Fruit fly (Drosophila melanogaster) whole organism, embryonic: Measurements from ENCODE around the gene Dis3l2.
A peak's percentile ranks its signal among the peaks of the same experiment; 100 is the strongest.

ENCODE experiments used
- CG10565 ChIP-seq: fragments of 200-800 bp; sonication (Bioruptor generic); optimal IDR thresholded peaks from 3 replicates; lab custom pipeline; 2016; ENCODE audit warnings: missing biosample characterization, mild to moderate bottlenecking, missing genetic modification characterization
- CG1233 ChIP-seq: fragments of 200-800 bp; sonication (Bioruptor generic); optimal IDR thresholded peaks from 4 replicates; lab custom pipeline; 2018; ENCODE audit warnings: missing biosample characterization, mild to moderate bottlenecking, missing genetic modification characterization
- CG15696 ChIP-seq: fragments of 200-800 bp; sonication (Bioruptor generic); optimal IDR thresholded peaks from 2 replicates; lab custom pipeline; 2019; ENCODE audit warnings: missing biosample characterization, mild to moderate bottlenecking, missing genetic modification characterization, moderate library complexity
- CG16813 ChIP-seq: fragments of 200-800 bp; sonication (Bioruptor generic); IDR thresholded peaks from 3 replicates; pipeline ENCODE4 v1.3.6; 2022; ENCODE audit warnings: missing biosample characterization, missing genetic modification characterization; ENCODE audit not compliant: partially characterized antibody
- CG16863 ChIP-seq: fragments of 200-800 bp; sonication (Bioruptor generic); optimal IDR thresholded peaks from 3 replicates; lab custom pipeline; 2016; ENCODE audit warnings: missing biosample characterization, missing genetic modification characterization
- CG17568 ChIP-seq: fragments of 200-800 bp; sonication (Bioruptor generic); optimal IDR thresholded peaks from 2 replicates; lab custom pipeline; 2018; ENCODE audit warnings: missing biosample characterization, mild to moderate bottlenecking, missing genetic modification characterization, moderate library complexity
- CG32772 ChIP-seq: fragments of 200-800 bp; sonication (Bioruptor generic); IDR thresholded peaks from 2 replicates; pipeline ENCODE4 v1.3.6; 2022; ENCODE audit warnings: missing biosample characterization, missing genetic modification characterization
- CG33213 ChIP-seq: fragments of 200-800 bp; sonication (Bioruptor generic); optimal IDR thresholded peaks from 3 replicates; lab custom pipeline; 2016; ENCODE audit warnings: missing biosample characterization, missing genetic modification characterization
- CG4617 ChIP-seq: fragments of 200-800 bp; sonication (Bioruptor generic); optimal IDR thresholded peaks from 3 replicates; lab custom pipeline; 2016; ENCODE audit warnings: missing biosample characterization, missing genetic modification characterization, borderline replicate concordance
- CG6765 ChIP-seq: fragments of 200-800 bp; sonication (Bioruptor generic); optimal IDR thresholded peaks from 3 replicates; lab custom pipeline; 2017; ENCODE audit warnings: missing biosample characterization, mild to moderate bottlenecking, missing genetic modification characterization
- CG7271 ChIP-seq: fragments of 200-800 bp; sonication (Bioruptor generic); optimal IDR thresholded peaks from 2 replicates; lab custom pipeline; 2018; ENCODE audit warnings: missing biosample characterization, mild to moderate bottlenecking, missing genetic modification characterization, moderate library complexity
- CG7372 ChIP-seq: fragments of 200-800 bp; sonication (Bioruptor generic); IDR thresholded peaks from 2 replicates; pipeline ENCODE4 v1.3.6; 2022; ENCODE audit warnings: missing biosample characterization, missing genetic modification characterization
- CG7556 ChIP-seq: fragments of 200-800 bp; sonication (Bioruptor generic); optimal IDR thresholded peaks from 2 replicates; lab custom pipeline; 2017; ENCODE audit warnings: missing biosample characterization, mild to moderate bottlenecking, missing genetic modification characterization
- CG9932 ChIP-seq: fragments of 200-800 bp; sonication (Bioruptor generic); IDR thresholded peaks from 2 replicates; pipeline ENCODE4 v1.3.6; 2022; ENCODE audit warnings: missing biosample characterization, missing genetic modification characterization
- D19B ChIP-seq: fragments of 200-800 bp; sonication (Bioruptor generic); optimal IDR thresholded peaks from 2 replicates; lab custom pipeline; 2017; ENCODE audit warnings: missing biosample characterization, mild to moderate bottlenecking, missing genetic modification characterization
- Dad ChIP-seq: fragments of 200-800 bp; sonication (Bioruptor generic); optimal IDR thresholded peaks from 3 replicates; lab custom pipeline; 2016; ENCODE audit warnings: missing biosample characterization, missing genetic modification characterization
- Doc3 ChIP-seq: fragments of 200-800 bp; sonication (Bioruptor generic); IDR thresholded peaks from 3 replicates; pipeline ENCODE4 v1.3.6; 2022; ENCODE audit warnings: missing biosample characterization, missing genetic modification characterization; ENCODE audit not compliant: partially characterized antibody
- Ets97D ChIP-seq: fragments of 200-800 bp; sonication (Bioruptor generic); optimal IDR thresholded peaks from 3 replicates; lab custom pipeline; 2016; ENCODE audit warnings: missing biosample characterization, missing genetic modification characterization
- Fer1 ChIP-seq: fragments of 200-800 bp; sonication (Bioruptor generic); optimal IDR thresholded peaks from 2 replicates; lab custom pipeline; 2017; ENCODE audit warnings: missing biosample characterization, mild to moderate bottlenecking, missing genetic modification characterization
- Fer3 ChIP-seq: fragments of 200-800 bp; sonication (Bioruptor generic); optimal IDR thresholded peaks from 2 replicates; lab custom pipeline; 2018; ENCODE audit warnings: missing biosample characterization, mild to moderate bottlenecking, missing genetic modification characterization, moderate library complexity
- Gug ChIP-seq: fragments of 200-800 bp; sonication (Bioruptor generic); IDR thresholded peaks from 4 replicates; pipeline ENCODE4 v1.3.6; 2022; ENCODE audit warnings: missing biosample characterization, missing genetic modification characterization
- HHEX ChIP-seq: fragments of 200-800 bp; sonication (Bioruptor generic); optimal IDR thresholded peaks from 3 replicates; lab custom pipeline; 2017; ENCODE audit warnings: missing biosample characterization, mild to moderate bottlenecking, missing genetic modification characterization, missing genetic modification reagents
- Hr3 ChIP-seq: fragments of 200-800 bp; sonication (Bioruptor generic); optimal IDR thresholded peaks from 3 replicates; lab custom pipeline; 2016; ENCODE audit warnings: missing biosample characterization, missing genetic modification characterization
- Lpt ChIP-seq: fragments of >200 bp; optimal IDR thresholded peaks from 2 replicates; lab custom pipeline; 2018; ENCODE audit warnings: missing biosample characterization, missing genetic modification characterization
- MESR4 ChIP-seq: fragments of 200-800 bp; sonication (Bioruptor generic); optimal IDR thresholded peaks from 2 replicates; lab custom pipeline; 2018; ENCODE audit warnings: missing biosample characterization, mild to moderate bottlenecking, missing genetic modification characterization, moderate library complexity
- MTF-1 ChIP-seq: fragments of 200-800 bp; sonication (Bioruptor generic); optimal IDR thresholded peaks from 2 replicates; lab custom pipeline; 2018; ENCODE audit warnings: missing biosample characterization, mild to moderate bottlenecking, missing genetic modification characterization, borderline replicate concordance
- Meics ChIP-seq: fragments of 200-800 bp; sonication (Bioruptor generic); optimal IDR thresholded peaks from 2 replicates; lab custom pipeline; 2017; ENCODE audit warnings: missing biosample characterization, mild to moderate bottlenecking, missing genetic modification characterization
- Neu2 ChIP-seq: fragments of 200-800 bp; sonication (Bioruptor generic); optimal IDR thresholded peaks from 3 replicates; lab custom pipeline; 2016; ENCODE audit warnings: missing biosample characterization, missing genetic modification characterization, borderline replicate concordance
- Oli ChIP-seq: fragments of 200-800 bp; sonication (Bioruptor generic); optimal IDR thresholded peaks from 2 replicates; lab custom pipeline; 2018; ENCODE audit warnings: missing biosample characterization, mild to moderate bottlenecking, missing genetic modification characterization, moderate library complexity
- Rfx ChIP-seq: fragments of 200-800 bp; sonication (Bioruptor generic); IDR thresholded peaks from 2 replicates; pipeline ENCODE4 v1.3.6; 2022; ENCODE audit warnings: missing biosample characterization, missing genetic modification characterization
- abd-A ChIP-seq: fragments of 200-800 bp; sonication (Bioruptor generic); optimal IDR thresholded peaks from 3 replicates; lab custom pipeline; 2019; ENCODE audit warnings: missing biosample characterization, mild to moderate bottlenecking, missing genetic modification characterization, moderate library complexity
- crc ChIP-seq: fragments of 200-800 bp; sonication (Bioruptor generic); optimal IDR thresholded peaks from 2 replicates; lab custom pipeline; 2016; ENCODE audit warnings: missing biosample characterization, missing genetic modification characterization
- ems ChIP-seq: fragments of 200-800 bp; sonication (Bioruptor generic); optimal IDR thresholded peaks from 3 replicates; lab custom pipeline; 2016; ENCODE audit warnings: missing biosample characterization, missing genetic modification characterization
- fd96Cb ChIP-seq: fragments of 200-800 bp; sonication (Bioruptor generic); optimal IDR thresholded peaks from 2 replicates; lab custom pipeline; 2018; ENCODE audit warnings: missing biosample characterization, mild to moderate bottlenecking, missing genetic modification characterization, moderate library complexity
- gcm2 ChIP-seq: fragments of 200-800 bp; sonication (Bioruptor generic); optimal IDR thresholded peaks from 2 replicates; lab custom pipeline; 2016; ENCODE audit warnings: missing biosample characterization, missing genetic modification characterization
- jing ChIP-seq: fragments of 200-800 bp; sonication (Bioruptor generic); optimal IDR thresholded peaks from 2 replicates; lab custom pipeline; 2018; ENCODE audit warnings: missing biosample characterization, mild to moderate bottlenecking, missing genetic modification characterization
- ken ChIP-seq: fragments of 200-800 bp; sonication (Bioruptor generic); IDR thresholded peaks from 3 replicates; pipeline ENCODE4 v1.3.6; 2022; ENCODE audit warnings: missing biosample characterization, missing genetic modification characterization
- lola ChIP-seq, 3 experiments: fragments of >200 bp in 2 of 3; fragments of 200-800 bp in 1 of 3; sonication (Bioruptor generic) in 1 of 3; optimal IDR thresholded peaks; 2 replicates each; lab custom pipeline; 2017 to 2019; ENCODE audit warnings: missing biosample characterization in 3 of 3, missing genetic modification characterization in 3 of 3, mild to moderate bottlenecking in 1 of 3, moderate library complexity in 1 of 3
- pum ChIP-seq: fragments of 200-800 bp; sonication (Bioruptor generic); optimal IDR thresholded peaks from 2 replicates; lab custom pipeline; 2016; ENCODE audit warnings: missing biosample characterization, missing genetic modification characterization
- sens ChIP-seq: fragments of 200-800 bp; sonication (Bioruptor generic); peaks from one replicate; lab custom pipeline; 2016; ENCODE audit warnings: missing biosample characterization, missing genetic modification characterization
- seq ChIP-seq: fragments of 200-800 bp; sonication (Bioruptor generic); IDR thresholded peaks from 2 replicates; pipeline ENCODE4 v1.3.6; 2022; ENCODE audit warnings: missing biosample characterization, missing genetic modification characterization
- sim ChIP-seq: fragments of 200-800 bp; sonication (Bioruptor generic); IDR thresholded peaks from 2 replicates; pipeline ENCODE4 v1.3.6; 2022; ENCODE audit warnings: missing biosample characterization, missing genetic modification characterization
- slbo ChIP-seq: fragments of 200-800 bp; sonication (Bioruptor generic); IDR thresholded peaks from 2 replicates; pipeline ENCODE4 v1.3.6; 2022; ENCODE audit warnings: missing biosample characterization, missing genetic modification characterization
- slp2 ChIP-seq: fragments of 200-800 bp; sonication (Bioruptor generic); optimal IDR thresholded peaks from 2 replicates; lab custom pipeline; 2016; ENCODE audit warnings: missing biosample characterization, missing genetic modification characterization
- sna ChIP-seq: fragments of 200-800 bp; sonication (Bioruptor generic); IDR thresholded peaks from 2 replicates; pipeline ENCODE4 v1.3.6; 2022; ENCODE audit warnings: missing biosample characterization, missing genetic modification characterization; ENCODE audit not compliant: partially characterized antibody
- so ChIP-seq: fragments of 200-800 bp; sonication (Bioruptor generic); IDR thresholded peaks from 3 replicates; pipeline ENCODE4 v1.3.6; 2022; ENCODE audit warnings: missing biosample characterization, missing genetic modification characterization
- stc ChIP-seq: fragments of 200-800 bp; sonication (Bioruptor generic); IDR thresholded peaks from 2 replicates; pipeline ENCODE4 v1.3.6; 2022; ENCODE audit warnings: missing biosample characterization, missing genetic modification characterization
- sug ChIP-seq: fragments of 200-800 bp; optimal IDR thresholded peaks from 2 replicates; lab custom pipeline; 2019; ENCODE audit warnings: missing biosample characterization, mild to moderate bottlenecking, missing genetic modification characterization, moderate library complexity
- toy ChIP-seq: fragments of 200-800 bp; sonication (Bioruptor generic); IDR thresholded peaks from 2 replicates; pipeline ENCODE4 v1.3.6; 2022; ENCODE audit warnings: missing biosample characterization, missing genetic modification characterization
- unc-4 ChIP-seq: fragments of 200-800 bp; sonication (Bioruptor generic); IDR thresholded peaks from 2 replicates; pipeline ENCODE4 v1.3.6; 2022; ENCODE audit warnings: missing biosample characterization, missing genetic modification characterization; ENCODE audit not compliant: partially characterized antibody
- vvl ChIP-seq: fragments of 200-800 bp; sonication (Bioruptor generic); IDR thresholded peaks from 2 replicates; pipeline ENCODE4 v1.3.6; 2022; ENCODE audit warnings: missing biosample characterization, missing genetic modification characterization

Dis3l2 gene

dm6 chr3L:177938-178337 is 34.6 kb upstream of the Dis3l2 start (continued):
- no peak for TF ChIP-seq CG4617 (GFP tag; lab: Kevin White, UChicago)
- TF ChIP-seq fd96Cb (tag; lab: Kevin White, UChicago): no peak
- no peak for TF ChIP-seq pum (GFP tag; lab: Kevin White, UChicago)
- no peak for TF ChIP-seq ems (GFP tag; lab: Kevin White, UChicago)
- TF ChIP-seq CG16863 (GFP tag; lab: Kevin White, UChicago): no peak
- 0 out of 3 replicates have a peak, but pooled peaks have one; percentile 10 for TF ChIP-seq ken
- TF ChIP-seq slbo (GFP tag; lab: Robert Waterston, UW): no peak
- no peak for TF ChIP-seq MTF-1 (GFP tag; lab: Kevin White, UChicago)
- TF ChIP-seq CG16813 (GFP tag; lab: Robert Waterston, UW): 0 out of 3 replicates have a peak, but pooled peaks have one; percentile 33
- no peak for TF ChIP-seq Rfx (GFP tag; lab: Robert Waterston, UW)
- TF ChIP-seq Doc3 (GFP tag; lab: Robert Waterston, UW): peak; percentile 25; the same call in 1 of the 3 replicates
- no peak for TF ChIP-seq abd-A (tag; lab: Kevin White, UChicago)
- no peak for TF ChIP-seq D19B
- no peak for TF ChIP-seq Neu2 (GFP tag; lab: Kevin White, UChicago)
- TF ChIP-seq sug (tag; lab: Kevin White, UChicago): no peak
- no peak for TF ChIP-seq sens (GFP tag; lab: Kevin White, UChicago)
- TF ChIP-seq gcm2 (GFP tag; lab: Kevin White, UChicago): no peak
- TF ChIP-seq CG1233 (GFP tag; lab: Kevin White, UChicago): no peak
- no peak for TF ChIP-seq CG15696 (tag; lab: Kevin White, UChicago)
- no peak for TF ChIP-seq so
- TF ChIP-seq HHEX (GFP tag; lab: Kevin White, UChicago): no peak
- no peak for TF ChIP-seq toy (GFP tag; lab: Robert Waterston, UW)
- no peak for TF ChIP-seq Ets97D (GFP tag; lab: Kevin White, UChicago)
- TF ChIP-seq seq (GFP tag; lab: Robert Waterston, UW): no peak
- TF ChIP-seq CG17568 (GFP tag; lab: Kevin White, UChicago): no peak
- no peak for TF ChIP-seq jing
- TF ChIP-seq CG7372 (GFP tag; lab: Robert Waterston, UW): no peak
- TF ChIP-seq CG33213 (GFP tag; lab: Kevin White, UChicago): no peak
- TF ChIP-seq Dad (GFP tag; lab: Kevin White, UChicago): no peak
- TF ChIP-seq Meics (GFP tag; lab: Kevin White, UChicago): no peak
- TF ChIP-seq Fer3 (tag; lab: Kevin White, UChicago): no peak
- TF ChIP-seq slp2 (GFP tag; lab: Kevin White, UChicago): no peak
- no peak for TF ChIP-seq crc
- no peak for TF ChIP-seq Lpt
- TF ChIP-seq Gug (GFP tag; lab: Robert Waterston, UW): no peak
- no peak for TF ChIP-seq Hr3 (GFP tag; lab: Kevin White, UChicago)
- 0 out of 2 replicates have a peak, but pooled peaks have one; percentile 17 for TF ChIP-seq vvl (GFP tag; lab: Robert Waterston, UW)
- TF ChIP-seq CG7271 (tag; lab: Kevin White, UChicago): no peak
- no peak for TF ChIP-seq stc (GFP tag; lab: Robert Waterston, UW)
- TF ChIP-seq CG6765 (GFP tag; lab: Kevin White, UChicago): no peak
- TF ChIP-seq CG32772 (GFP tag; lab: Robert Waterston, UW): no peak
- peak; percentile 36; the same call in 1 of the 2 replicates for TF ChIP-seq sna (GFP tag; lab: Robert Waterston, UW)
- no peak for TF ChIP-seq CG9932 (GFP tag; lab: Robert Waterston, UW)
- TF ChIP-seq CG10565 (GFP tag; lab: Kevin White, UChicago): no peak
- no peak for TF ChIP-seq Fer1 (GFP tag; lab: Kevin White, UChicago)
- no peak for TF ChIP-seq CG7556 (GFP tag; lab: Kevin White, UChicago)
- no peak for TF ChIP-seq MESR4 (GFP tag; lab: Kevin White, UChicago)
- TF ChIP-seq sim: no peak
- no peak for TF ChIP-seq unc-4 (GFP tag; lab: Robert Waterston, UW)
- no peak for TF ChIP-seq lola (GFP tag; optimal IDR thresholded peaks at IDR 0.05; lab: Kevin White, UChicago)
- TF ChIP-seq Oli: no peak
